Worm (Caenorhabditis elegans) whole organism, L4 larva: ENCODE measurements around the gene wht-3.

Source experiments
- F37D6.2 ChIP-seq: sonication (generic microtip); optimal IDR thresholded peaks from 2 replicates; lab custom pipeline; 2016; ENCODE audit warnings: mild to moderate bottlenecking, missing genetic modification characterization, missing compliant biosample characterization
- R02D3.7 ChIP-seq: fragments of 150-350 bp; sonication (generic microtip); optimal IDR thresholded peaks from 3 replicates; lab custom pipeline; 2014; ENCODE audit warnings: missing biosample characterization, missing genetic modification characterization
- Y48G9A.11 ChIP-seq: fragments of 200-800 bp; sonication (Bioruptor generic); IDR thresholded peaks from 2 replicates; pipeline ENCODE4 v1.3.6; 2022; ENCODE audit warnings: missing genetic modification reagents, missing genetic modification characterization, missing compliant biosample characterization
- Y75B8A.6 ChIP-seq: fragments of 200-800 bp; sonication (Bioruptor generic); IDR thresholded peaks from 2 replicates; pipeline ENCODE4 v1.3.6; 2022; ENCODE audit warnings: missing genetic modification reagents, missing genetic modification characterization, missing compliant biosample characterization
- ZK546.5 ChIP-seq, 2 experiments: sonication (generic microtip); optimal IDR thresholded peaks; 2 replicates each; lab custom pipeline; 2017; ENCODE audit warnings: missing biosample characterization in 2 of 2, missing genetic modification characterization in 2 of 2
- ama-1 ChIP-seq: fragments of 150-350 bp; optimal IDR thresholded peaks from 2 replicates; lab custom pipeline; 2014; ENCODE audit warnings: inconsistent platforms, mixed read lengths
- attf-4 ChIP-seq: sonication (generic microtip); optimal IDR thresholded peaks from 3 replicates; lab custom pipeline; 2017; ENCODE audit warnings: missing biosample characterization, missing genetic modification characterization
- ceh-20 ChIP-seq: fragments of 200-800 bp; sonication (Bioruptor generic); IDR thresholded peaks from 2 replicates; pipeline ENCODE4 v1.3.6; 2022; ENCODE audit warnings: missing genetic modification reagents, missing genetic modification characterization, missing compliant biosample characterization
- ceh-62 ChIP-seq: sonication (generic microtip); optimal IDR thresholded peaks from 2 replicates; lab custom pipeline; 2017; ENCODE audit warnings: missing biosample characterization, missing genetic modification characterization
- cey-2 ChIP-seq: sonication (generic microtip); optimal IDR thresholded peaks from 3 replicates; lab custom pipeline; 2017; ENCODE audit warnings: missing genetic modification characterization, mild to moderate bottlenecking, missing compliant biosample characterization, antibody characterized with exemption, borderline replicate concordance; ENCODE audit not compliant: insufficient read depth
- ctbp-1 ChIP-seq: fragments of 200-800 bp; sonication (Bioruptor generic); IDR thresholded peaks from 2 replicates; pipeline ENCODE4 v1.3.6; 2022; ENCODE audit warnings: missing genetic modification reagents, missing genetic modification characterization, missing compliant biosample characterization
- daf-8 ChIP-seq: fragments of 200-800 bp; sonication (Bioruptor generic); IDR thresholded peaks from 2 replicates; pipeline ENCODE4 v1.3.6; 2022; ENCODE audit warnings: missing genetic modification characterization, missing compliant biosample characterization
- dmd-6 ChIP-seq: fragments of 200-800 bp; sonication (Bioruptor generic); IDR thresholded peaks from 2 replicates; pipeline ENCODE4 v1.3.6; 2022; ENCODE audit warnings: missing genetic modification reagents, missing genetic modification characterization, missing compliant biosample characterization
- dmd-8 ChIP-seq: fragments of 200-800 bp; sonication (Bioruptor generic); IDR thresholded peaks from 2 replicates; pipeline ENCODE4 v1.3.6; 2022; ENCODE audit warnings: missing genetic modification characterization, missing compliant biosample characterization
- duxl-1 ChIP-seq: sonication (generic microtip); optimal IDR thresholded peaks from 2 replicates; lab custom pipeline; 2016; ENCODE audit warnings: mild to moderate bottlenecking, missing genetic modification characterization, moderate library complexity, missing compliant biosample characterization; ENCODE audit not compliant: poor library complexity
- fos-1 ChIP-seq: fragments of 150-350 bp; optimal IDR thresholded peaks from 2 replicates; lab custom pipeline; 2014; ENCODE audit warnings: missing biosample characterization, missing genetic modification characterization
- gei-8 ChIP-seq: fragments of 200-800 bp; sonication (Bioruptor generic); optimal IDR thresholded peaks from 2 replicates; lab custom pipeline; 2018; ENCODE audit warnings: mild to moderate bottlenecking, missing genetic modification characterization, missing compliant biosample characterization
- hlh-11 ChIP-seq: fragments of 200-800 bp; sonication (Bioruptor generic); optimal IDR thresholded peaks from 2 replicates; lab custom pipeline; 2018; ENCODE audit warnings: mild to moderate bottlenecking, missing genetic modification characterization, missing compliant biosample characterization
- hlh-30 ChIP-seq: sonication (generic microtip); optimal IDR thresholded peaks from 2 replicates; lab custom pipeline; 2017; ENCODE audit warnings: antibody characterized with exemption, mild to moderate bottlenecking, missing genetic modification characterization, missing compliant biosample characterization; ENCODE audit not compliant: insufficient read depth
- jun-1 ChIP-seq: fragments of 150-350 bp; optimal IDR thresholded peaks from 2 replicates; lab custom pipeline; 2014; ENCODE audit warnings: missing biosample characterization, missing genetic modification reagents, missing genetic modification characterization
- lim-7 ChIP-seq: fragments of 200-800 bp; sonication (Bioruptor generic); IDR thresholded peaks from 2 replicates; pipeline ENCODE4 v1.3.6; 2022; ENCODE audit warnings: missing genetic modification characterization, missing compliant biosample characterization
- lin-1 ChIP-seq: fragments of 200-800 bp; sonication (Bioruptor generic); IDR thresholded peaks from 2 replicates; pipeline ENCODE4 v1.3.6; 2022; ENCODE audit warnings: missing genetic modification reagents, missing genetic modification characterization, missing compliant biosample characterization
- lir-3 ChIP-seq: sonication (generic microtip); optimal IDR thresholded peaks from 2 replicates; lab custom pipeline; 2016; ENCODE audit warnings: mild to moderate bottlenecking, missing genetic modification characterization, missing compliant biosample characterization
- lsy-2 ChIP-seq, 2 experiments: fragments of 150-350 bp in 1 of 2; sonication (generic microtip) in 1 of 2; optimal IDR thresholded peaks; 2 replicates each; lab custom pipeline; 2014 to 2017; ENCODE audit warnings: missing biosample characterization in 2 of 2, missing genetic modification characterization in 2 of 2
- madf-5 ChIP-seq, 2 experiments: fragments of 200-800 bp; sonication (Bioruptor generic); IDR thresholded peaks; 2 replicates each; pipeline ENCODE4 v1.3.6; 2022; ENCODE audit warnings: missing compliant biosample characterization in 2 of 2, missing genetic modification characterization in 2 of 2
- mdl-1 ChIP-seq, 2 experiments: fragments of 150-350 bp in 1 of 2; sonication (generic microtip) in 1 of 2; optimal IDR thresholded peaks; 2 replicates each; lab custom pipeline; 2014 to 2017; ENCODE audit warnings: missing biosample characterization in 2 of 2, missing genetic modification characterization in 2 of 2
- mdt-29 ChIP-seq: fragments of 200-800 bp; sonication (Bioruptor generic); IDR thresholded peaks from 2 replicates; pipeline ENCODE4 v1.3.6; 2022; ENCODE audit warnings: missing genetic modification reagents, missing genetic modification characterization, missing compliant biosample characterization
- mep-1 ChIP-seq: fragments of 150-350 bp; sonication (generic microtip); optimal IDR thresholded peaks from 3 replicates; lab custom pipeline; 2014; ENCODE audit warnings: missing biosample characterization, missing genetic modification characterization
- nhr-10 ChIP-seq: fragments of 150-350 bp; optimal IDR thresholded peaks from 2 replicates; lab custom pipeline; 2014; ENCODE audit warnings: missing biosample characterization, missing genetic modification characterization
- nhr-11 ChIP-seq: fragments of 150-350 bp; optimal IDR thresholded peaks from 2 replicates; lab custom pipeline; 2014; ENCODE audit warnings: missing biosample characterization, missing genetic modification characterization
- nhr-25 ChIP-seq: sonication (generic microtip); optimal IDR thresholded peaks from 2 replicates; lab custom pipeline; 2017; ENCODE audit warnings: missing genetic modification characterization, mild to moderate bottlenecking, missing compliant biosample characterization, antibody characterized with exemption, moderate library complexity, borderline replicate concordance; ENCODE audit not compliant: insufficient read depth
- nhr-28 ChIP-seq: fragments of 150-350 bp; optimal IDR thresholded peaks from 2 replicates; lab custom pipeline; 2014; ENCODE audit warnings: missing biosample characterization, missing genetic modification characterization
- nhr-42 ChIP-seq: fragments of 200-800 bp; sonication (Bioruptor generic); IDR thresholded peaks from 2 replicates; pipeline ENCODE4 v1.3.6; 2022; ENCODE audit warnings: missing genetic modification characterization, missing compliant biosample characterization
- nhr-76 ChIP-seq: fragments of 150-350 bp; optimal IDR thresholded peaks from 2 replicates; lab custom pipeline; 2014; ENCODE audit warnings: missing biosample characterization, missing genetic modification characterization
- nhr-77 ChIP-seq: fragments of 150-350 bp; optimal IDR thresholded peaks from 2 replicates; lab custom pipeline; 2014; ENCODE audit warnings: missing biosample characterization, missing genetic modification characterization
- pha-4 ChIP-seq, 2 experiments: fragments of 150-350 bp in 1 of 2; fragments of 200-800 bp in 1 of 2; sonication (Bioruptor generic) in 1 of 2; IDR thresholded peaks in 1 of 2; optimal IDR thresholded peaks in 1 of 2; 2 replicates each; pipeline versions ENCODE4 v1.3.6 to Lab custom; 2014 to 2022; ENCODE audit warnings: missing genetic modification characterization in 2 of 2, missing genetic modification reagents in 2 of 2, missing biosample characterization in 1 of 2, missing compliant biosample characterization in 1 of 2
- php-3 ChIP-seq: fragments of 200-800 bp; sonication (Bioruptor generic); IDR thresholded peaks from 2 replicates; pipeline ENCODE4 v1.3.6; 2022; ENCODE audit warnings: missing genetic modification reagents, missing genetic modification characterization, missing compliant biosample characterization
- rbr-2 ChIP-seq: sonication (generic microtip); optimal IDR thresholded peaks from 2 replicates; lab custom pipeline; 2016; ENCODE audit warnings: missing genotype, missing genetic modification characterization, missing compliant biosample characterization
- saeg-2 ChIP-seq: fragments of 200-800 bp; sonication (Bioruptor generic); IDR thresholded peaks from 2 replicates; pipeline ENCODE4 v1.3.6; 2022; ENCODE audit warnings: missing genetic modification reagents, missing genetic modification characterization, missing compliant biosample characterization
- sdz-12 ChIP-seq: fragments of 200-800 bp; sonication (Bioruptor generic); optimal IDR thresholded peaks from 2 replicates; lab custom pipeline; 2018; ENCODE audit warnings: mild to moderate bottlenecking, missing genetic modification characterization, missing compliant biosample characterization
- skn-1 ChIP-seq: fragments of 150-350 bp; optimal IDR thresholded peaks from 2 replicates; lab custom pipeline; 2014; ENCODE audit warnings: missing biosample characterization, missing genetic modification characterization
- snpc-1.2 ChIP-seq: fragments of 200-800 bp; sonication (Bioruptor generic); IDR thresholded peaks from 2 replicates; pipeline ENCODE4 v1.3.6; 2022; ENCODE audit warnings: missing genetic modification reagents, missing genetic modification characterization, missing compliant biosample characterization
- spr-1 ChIP-seq: sonication (generic microtip); optimal IDR thresholded peaks from 2 replicates; lab custom pipeline; 2016; ENCODE audit warnings: mild to moderate bottlenecking, missing genetic modification characterization, missing compliant biosample characterization
- spr-3 ChIP-seq: fragments of 200-800 bp; sonication (Bioruptor generic); optimal IDR thresholded peaks from 2 replicates; lab custom pipeline; 2018; ENCODE audit warnings: mild to moderate bottlenecking, missing genetic modification characterization, missing compliant biosample characterization
- vab-7 ChIP-seq: fragments of 200-800 bp; sonication (Bioruptor generic); IDR thresholded peaks from 2 replicates; pipeline ENCODE4 v1.3.6; 2022; ENCODE audit warnings: missing genetic modification reagents, missing genetic modification characterization, missing compliant biosample characterization
- zag-1 ChIP-seq: fragments of 150-350 bp; optimal IDR thresholded peaks from 2 replicates; lab custom pipeline; 2014; ENCODE audit warnings: missing biosample characterization, missing genetic modification characterization
- zfp-2 ChIP-seq: sonication (generic microtip); optimal IDR thresholded peaks from 2 replicates; lab custom pipeline; 2016; ENCODE audit warnings: mild to moderate bottlenecking, missing genetic modification characterization, missing compliant biosample characterization
- ztf-11 ChIP-seq: fragments of 150-350 bp; optimal IDR thresholded peaks from 2 replicates; lab custom pipeline; 2014; ENCODE audit warnings: missing biosample characterization, missing genetic modification characterization

The wht-3 gene

ce11 chrIII:4101016-4101415, 50.4 kb downstream of the wht-3 start:
- TF ChIP-seq ama-1 (lab: Kevin White, UChicago): no peak
- TF ChIP-seq ceh-20: no peak
- no peak for TF ChIP-seq hlh-30 (tag; lab: Kevin White, UChicago)
- TF ChIP-seq ztf-11 (tag; lab: Kevin White, UChicago): no peak
- no peak for TF ChIP-seq Y48G9A.11 (GFP tag; lab: Robert Waterston, UW)
- no peak for TF ChIP-seq R02D3.7 (tag; lab: Kevin White, UChicago)
- no peak for TF ChIP-seq skn-1 (tag; lab: Kevin White, UChicago)
- no peak for TF ChIP-seq lsy-2 (tag; optimal IDR thresholded peaks at IDR 0.05; lab: Kevin White, UChicago)

DNA sequence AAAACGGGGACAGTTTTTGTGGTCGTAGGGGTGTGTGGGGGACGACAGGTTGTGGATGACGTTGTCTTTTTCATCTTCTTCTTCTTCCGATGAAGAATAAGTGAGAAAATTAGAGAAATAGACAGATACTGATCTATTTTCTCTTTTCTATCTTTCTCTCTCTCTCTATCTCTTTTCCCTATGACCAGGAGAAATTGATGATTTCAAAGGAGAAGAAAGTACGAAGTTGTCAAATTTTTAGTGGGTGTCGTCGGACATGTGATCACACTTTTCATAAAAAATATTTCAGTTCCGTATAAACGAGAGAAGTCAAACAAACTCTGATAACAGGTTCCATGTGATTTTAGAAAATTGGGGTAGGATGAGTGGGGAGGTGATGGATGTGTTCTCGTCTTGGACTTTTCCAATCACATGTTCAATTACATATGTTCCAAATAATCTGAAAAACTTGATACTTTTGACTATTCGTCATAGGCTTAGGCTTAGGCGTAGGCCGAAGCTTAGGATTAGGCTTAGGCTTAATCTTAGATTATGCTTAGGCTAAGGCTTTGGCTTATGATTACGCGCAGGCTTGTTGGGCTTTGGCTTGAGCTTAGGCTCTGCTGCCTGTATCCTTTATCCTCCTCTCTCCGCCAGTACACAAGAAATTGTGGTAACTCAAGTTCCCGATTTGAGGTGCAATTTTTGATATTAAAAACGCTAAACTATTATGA, 51.4 kb downstream of the wht-3 start:
- TF ChIP-seq nhr-28 (tag; lab: Kevin White, UChicago): peak; percentile 53
- peak; percentile 72 for TF ChIP-seq mep-1 (tag; lab: Kevin White, UChicago)
- no peak for TF ChIP-seq attf-4 (tag; lab: Kevin White, UChicago)
- TF ChIP-seq nhr-25 (tag; lab: Kevin White, UChicago): peak; percentile 85
- peak; percentile 27 for TF ChIP-seq nhr-77 (tag; lab: Kevin White, UChicago)
- TF ChIP-seq lir-3 (tag; lab: Kevin White, UChicago): no peak
- no peak for TF ChIP-seq ceh-62
- TF ChIP-seq sdz-12: no peak
- TF ChIP-seq hlh-11: peak; percentile 83
- TF ChIP-seq php-3 (GFP tag; lab: Robert Waterston, UW): no peak
- peak in 1 of 2 experiments; percentile 68 for TF ChIP-seq mdl-1 (tag; optimal IDR thresholded peaks at IDR 0.05; lab: Kevin White, UChicago)
- no peak for TF ChIP-seq ZK546.5 (tag; optimal IDR thresholded peaks at IDR 0.05; lab: Kevin White, UChicago)
- no peak for TF ChIP-seq nhr-76 (tag; lab: Kevin White, UChicago)
- TF ChIP-seq ztf-11 (tag; lab: Kevin White, UChicago): no peak
- no peak for TF ChIP-seq fos-1
- TF ChIP-seq R02D3.7 (tag; lab: Kevin White, UChicago): no peak
- TF ChIP-seq Y75B8A.6: no peak
- TF ChIP-seq ama-1 (lab: Kevin White, UChicago): no peak
- TF ChIP-seq dmd-6 (GFP tag; lab: Robert Waterston, UW): peak; percentile 32
- TF ChIP-seq madf-5 (GFP tag; IDR thresholded peaks at IDR 0.05; lab: Robert Waterston, UW): no peak
- no peak for TF ChIP-seq saeg-2 (GFP tag; lab: Robert Waterston, UW)
- TF ChIP-seq pha-4 (GFP tag; IDR thresholded peaks at IDR 0.05; lab: Robert Waterston, UW): no peak
- TF ChIP-seq pha-4 (tag; optimal IDR thresholded peaks at IDR 0.05; lab: Kevin White, UChicago): no peak
- no peak for TF ChIP-seq mdt-29
- TF ChIP-seq ctbp-1: no peak
- TF ChIP-seq lin-1 (GFP tag; lab: Robert Waterston, UW): no peak
- TF ChIP-seq lim-7 (GFP tag; lab: Robert Waterston, UW): no peak
- peak; percentile 17 for TF ChIP-seq spr-1 (tag; lab: Kevin White, UChicago)
- no peak for TF ChIP-seq nhr-42 (GFP tag; lab: Robert Waterston, UW)
- TF ChIP-seq zfp-2: no peak
- TF ChIP-seq ceh-20: peak; percentile 19; the same call in 1 of the 2 replicates
- no peak for TF ChIP-seq rbr-2 (tag; lab: Kevin White, UChicago)
- no peak for TF ChIP-seq zag-1
- no peak for TF ChIP-seq spr-3 (GFP tag; lab: Kevin White, UChicago)
- TF ChIP-seq nhr-11 (tag; lab: Kevin White, UChicago): peak; percentile 44
- TF ChIP-seq gei-8 (GFP tag; lab: Kevin White, UChicago): no peak
- TF ChIP-seq nhr-10: no peak
- TF ChIP-seq duxl-1: peak; percentile 4
- TF ChIP-seq daf-8 (GFP tag; lab: Robert Waterston, UW): no peak
- TF ChIP-seq F37D6.2 (tag; lab: Kevin White, UChicago): no peak
- TF ChIP-seq jun-1 (tag; lab: Kevin White, UChicago): no peak
- no peak for TF ChIP-seq vab-7
- TF ChIP-seq snpc-1.2 (GFP tag; lab: Robert Waterston, UW): no peak
- TF ChIP-seq cey-2 (tag; lab: Kevin White, UChicago): peak; percentile 70
- no peak for TF ChIP-seq dmd-8 (GFP tag; lab: Robert Waterston, UW)
